Worm (Caenorhabditis elegans) whole organism, L4 larva: Measurements from ENCODE around the gene lgmn-1.

Experiments
- F37D6.2 ChIP-seq: sonication (generic microtip); optimal IDR thresholded peaks from 2 replicates; lab custom pipeline; 2016; ENCODE audit warnings: mild to moderate bottlenecking, missing genetic modification characterization, missing compliant biosample characterization
- F44E2.7 ChIP-seq: fragments of 200-800 bp; sonication (Bioruptor generic); IDR thresholded peaks from 2 replicates; pipeline ENCODE4 v2.1.2; 2022; ENCODE audit warnings: missing genetic modification characterization, missing compliant biosample characterization
- Y105C5A.15 ChIP-seq: fragments of 200-800 bp; sonication (Bioruptor generic); IDR thresholded peaks from 2 replicates; pipeline ENCODE4 v1.3.6; 2022; ENCODE audit warnings: missing genetic modification characterization, missing compliant biosample characterization
- Y48G9A.11 ChIP-seq: fragments of 200-800 bp; sonication (Bioruptor generic); IDR thresholded peaks from 2 replicates; pipeline ENCODE4 v1.3.6; 2022; ENCODE audit warnings: missing genetic modification reagents, missing genetic modification characterization, missing compliant biosample characterization
- Y5F2A.4 ChIP-seq: fragments of 200-800 bp; sonication (Bioruptor generic); optimal IDR thresholded peaks from 2 replicates; lab custom pipeline; 2018; ENCODE audit warnings: mild to moderate bottlenecking, missing genetic modification characterization, missing compliant biosample characterization
- aly-2 ChIP-seq: sonication (generic microtip); optimal IDR thresholded peaks from 2 replicates; lab custom pipeline; 2018; ENCODE audit warnings: missing biosample characterization, missing genetic modification characterization
- ama-1 ChIP-seq: fragments of 150-350 bp; optimal IDR thresholded peaks from 2 replicates; lab custom pipeline; 2014; ENCODE audit warnings: inconsistent platforms, mixed read lengths
- ceh-32 ChIP-seq: sonication (generic microtip); optimal IDR thresholded peaks from 2 replicates; lab custom pipeline; 2016; ENCODE audit warnings: mild to moderate bottlenecking, missing genetic modification characterization, missing compliant biosample characterization; ENCODE audit not compliant: poor library complexity
- ceh-82 ChIP-seq: sonication (generic microtip); optimal IDR thresholded peaks from 2 replicates; lab custom pipeline; 2017; ENCODE audit warnings: missing biosample characterization, missing genetic modification characterization
- ces-1 ChIP-seq: fragments of 150-350 bp; sonication (generic microtip); optimal IDR thresholded peaks from 4 replicates; lab custom pipeline; 2014; ENCODE audit warnings: missing biosample characterization, missing genetic modification reagents, missing genetic modification characterization
- daf-16 ChIP-seq, 3 experiments: sonication (generic microtip); optimal IDR thresholded peaks; 2 replicates each; lab custom pipeline; 2016 to 2017; ENCODE audit warnings: missing genetic modification characterization in 3 of 3, missing genetic modification reagents in 3 of 3, mild to moderate bottlenecking in 2 of 3, missing compliant biosample characterization in 2 of 3, missing biosample characterization in 1 of 3, moderate library complexity in 1 of 3
- daf-19 ChIP-seq: fragments of 200-800 bp; sonication (Bioruptor generic); conservative IDR thresholded peaks from 2 replicates; pipeline ENCODE4 v1.3.6; 2022; ENCODE audit warnings: missing genetic modification characterization, missing compliant biosample characterization
- dmd-6 ChIP-seq: fragments of 200-800 bp; sonication (Bioruptor generic); IDR thresholded peaks from 2 replicates; pipeline ENCODE4 v1.3.6; 2022; ENCODE audit warnings: missing genetic modification reagents, missing genetic modification characterization, missing compliant biosample characterization
- dmd-8 ChIP-seq: fragments of 200-800 bp; sonication (Bioruptor generic); IDR thresholded peaks from 2 replicates; pipeline ENCODE4 v1.3.6; 2022; ENCODE audit warnings: missing genetic modification characterization, missing compliant biosample characterization
- dpl-1 ChIP-seq: fragments of 150-350 bp; optimal IDR thresholded peaks from 2 replicates; lab custom pipeline; 2014; ENCODE audit warnings: missing biosample characterization, missing genetic modification reagents, missing genetic modification characterization
- egl-27 ChIP-seq: sonication (generic microtip); optimal IDR thresholded peaks from 3 replicates; lab custom pipeline; 2017; ENCODE audit warnings: missing biosample characterization, missing genetic modification reagents, missing genetic modification characterization
- hlh-11 ChIP-seq: fragments of 200-800 bp; sonication (Bioruptor generic); optimal IDR thresholded peaks from 2 replicates; lab custom pipeline; 2018; ENCODE audit warnings: mild to moderate bottlenecking, missing genetic modification characterization, missing compliant biosample characterization
- hlh-30 ChIP-seq: sonication (generic microtip); optimal IDR thresholded peaks from 2 replicates; lab custom pipeline; 2017; ENCODE audit warnings: antibody characterized with exemption, mild to moderate bottlenecking, missing genetic modification characterization, missing compliant biosample characterization; ENCODE audit not compliant: insufficient read depth
- lim-7 ChIP-seq: fragments of 200-800 bp; sonication (Bioruptor generic); IDR thresholded peaks from 2 replicates; pipeline ENCODE4 v1.3.6; 2022; ENCODE audit warnings: missing genetic modification characterization, missing compliant biosample characterization
- lin-15B ChIP-seq: fragments of 150-350 bp; sonication (generic microtip); optimal IDR thresholded peaks from 3 replicates; lab custom pipeline; 2014; ENCODE audit warnings: missing biosample characterization, missing genetic modification characterization
- lin-38 ChIP-seq: fragments of 200-800 bp; sonication (Bioruptor generic); IDR thresholded peaks from 2 replicates; pipeline ENCODE4 v1.3.6; 2022; ENCODE audit warnings: missing genetic modification reagents, missing genetic modification characterization, missing compliant biosample characterization
- lir-3 ChIP-seq: sonication (generic microtip); optimal IDR thresholded peaks from 2 replicates; lab custom pipeline; 2016; ENCODE audit warnings: mild to moderate bottlenecking, missing genetic modification characterization, missing compliant biosample characterization
- madf-5 ChIP-seq, 2 experiments: fragments of 200-800 bp; sonication (Bioruptor generic); IDR thresholded peaks; 2 replicates each; pipeline ENCODE4 v1.3.6; 2022; ENCODE audit warnings: missing compliant biosample characterization in 2 of 2, missing genetic modification characterization in 2 of 2
- mxl-3 ChIP-seq: fragments of 200-800 bp; sonication (Bioruptor generic); optimal IDR thresholded peaks from 2 replicates; lab custom pipeline; 2018; ENCODE audit warnings: mild to moderate bottlenecking, missing genetic modification characterization, missing compliant biosample characterization
- nhr-102 ChIP-seq: sonication (generic microtip); optimal IDR thresholded peaks from 2 replicates; lab custom pipeline; 2016; ENCODE audit warnings: mild to moderate bottlenecking, missing genetic modification characterization, moderate library complexity, missing compliant biosample characterization
- nhr-11 ChIP-seq: fragments of 150-350 bp; optimal IDR thresholded peaks from 2 replicates; lab custom pipeline; 2014; ENCODE audit warnings: missing biosample characterization, missing genetic modification characterization
- nhr-42 ChIP-seq: fragments of 200-800 bp; sonication (Bioruptor generic); IDR thresholded peaks from 2 replicates; pipeline ENCODE4 v1.3.6; 2022; ENCODE audit warnings: missing genetic modification characterization, missing compliant biosample characterization
- nhr-48 ChIP-seq: sonication (generic microtip); optimal IDR thresholded peaks from 2 replicates; lab custom pipeline; 2016; ENCODE audit warnings: mild to moderate bottlenecking, missing genetic modification characterization, missing compliant biosample characterization
- nhr-6 ChIP-seq: fragments of 150-350 bp; optimal IDR thresholded peaks from 2 replicates; lab custom pipeline; 2014; ENCODE audit warnings: missing biosample characterization, missing genetic modification characterization
- nhr-76 ChIP-seq: fragments of 150-350 bp; optimal IDR thresholded peaks from 2 replicates; lab custom pipeline; 2014; ENCODE audit warnings: missing biosample characterization, missing genetic modification characterization
- nhr-77 ChIP-seq: fragments of 150-350 bp; optimal IDR thresholded peaks from 2 replicates; lab custom pipeline; 2014; ENCODE audit warnings: missing biosample characterization, missing genetic modification characterization
- pha-4 ChIP-seq, 2 experiments: fragments of 150-350 bp in 1 of 2; fragments of 200-800 bp in 1 of 2; sonication (Bioruptor generic) in 1 of 2; IDR thresholded peaks in 1 of 2; optimal IDR thresholded peaks in 1 of 2; 2 replicates each; pipeline versions ENCODE4 v1.3.6 to Lab custom; 2014 to 2022; ENCODE audit warnings: missing genetic modification characterization in 2 of 2, missing genetic modification reagents in 2 of 2, missing biosample characterization in 1 of 2, missing compliant biosample characterization in 1 of 2
- pqm-1 ChIP-seq: sonication (generic microtip); optimal IDR thresholded peaks from 2 replicates; lab custom pipeline; 2017; ENCODE audit warnings: missing biosample characterization, missing genetic modification characterization
- rbr-2 ChIP-seq: sonication (generic microtip); optimal IDR thresholded peaks from 2 replicates; lab custom pipeline; 2016; ENCODE audit warnings: missing genotype, missing genetic modification characterization, missing compliant biosample characterization
- snpc-4 ChIP-seq: fragments of 150-350 bp; optimal IDR thresholded peaks from 2 replicates; lab custom pipeline; 2014; ENCODE audit warnings: missing biosample characterization, missing genetic modification characterization
- spr-1 ChIP-seq: sonication (generic microtip); optimal IDR thresholded peaks from 2 replicates; lab custom pipeline; 2016; ENCODE audit warnings: mild to moderate bottlenecking, missing genetic modification characterization, missing compliant biosample characterization
- tag-97 ChIP-seq: fragments of 200-800 bp; sonication (Bioruptor generic); IDR thresholded peaks from 2 replicates; pipeline ENCODE4 v1.3.6; 2022; ENCODE audit warnings: missing genetic modification characterization, missing compliant biosample characterization
- tra-1 ChIP-seq: fragments of 200-800 bp; sonication (Bioruptor generic); IDR thresholded peaks from 2 replicates; pipeline ENCODE4 v1.3.6; 2022; ENCODE audit warnings: missing genetic modification reagents, missing genetic modification characterization, missing compliant biosample characterization
- unc-130 ChIP-seq: sonication (generic microtip); optimal IDR thresholded peaks from 2 replicates; lab custom pipeline; 2016; ENCODE audit warnings: missing genetic modification reagents, missing genetic modification characterization, missing compliant biosample characterization
- unc-62 ChIP-seq, 3 experiments: fragments of 150-350 bp in 1 of 3; sonication (generic microtip); optimal IDR thresholded peaks in 2 of 3; peaks in 1 of 3; 1 replicate in 1 of 3; 2 replicates in 2 of 3; lab custom pipeline; 2014 to 2017; ENCODE audit warnings: missing biosample characterization in 3 of 3, missing genetic modification characterization in 3 of 3, missing genetic modification reagents in 3 of 3, missing genotype in 1 of 3
- zag-1 ChIP-seq: fragments of 150-350 bp; optimal IDR thresholded peaks from 2 replicates; lab custom pipeline; 2014; ENCODE audit warnings: missing biosample characterization, missing genetic modification characterization
- zip-2 ChIP-seq: fragments of 150-350 bp; optimal IDR thresholded peaks from 2 replicates; lab custom pipeline; 2014; ENCODE audit warnings: missing biosample characterization, missing genetic modification characterization
- ztf-11 ChIP-seq: fragments of 150-350 bp; optimal IDR thresholded peaks from 2 replicates; lab custom pipeline; 2014; ENCODE audit warnings: missing biosample characterization, missing genetic modification characterization
- ztf-7 ChIP-seq: fragments of 150-350 bp; optimal IDR thresholded peaks from 2 replicates; lab custom pipeline; 2014; ENCODE audit warnings: missing biosample characterization, missing genetic modification characterization

The lgmn-1 gene

DNA sequence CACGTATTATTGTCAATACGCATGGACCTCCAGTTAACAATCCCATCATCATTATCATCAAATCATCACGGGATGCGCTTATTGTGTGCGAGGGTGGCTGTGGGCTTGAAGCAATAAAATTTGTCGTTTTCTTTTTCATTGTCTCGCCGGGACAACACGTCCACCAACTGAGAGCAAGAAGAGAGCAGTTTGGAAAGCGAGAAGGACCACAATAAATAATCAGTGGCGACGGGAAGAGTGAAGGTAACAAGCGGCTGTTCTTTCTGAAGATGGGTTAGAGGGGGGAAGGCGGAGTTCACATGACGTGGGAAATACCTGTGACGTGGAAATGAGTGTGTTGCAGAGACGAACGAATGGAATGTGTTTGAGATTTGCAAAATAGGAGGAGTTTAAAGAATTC lies 5.9 kb downstream of the lgmn-1 start (continued):
- TF ChIP-seq unc-130 = no peak
- peak; percentile 21 for TF ChIP-seq hlh-30
- TF ChIP-seq tra-1 (GFP tag; lab: Robert Waterston, UW) = no peak
- no peak for TF ChIP-seq ces-1 (GFP tag; lab: Kevin White, UChicago)
- no peak for TF ChIP-seq F44E2.7
- TF ChIP-seq pha-4 (GFP tag; IDR thresholded peaks at IDR 0.05; lab: Robert Waterston, UW) = no peak
- no peak for TF ChIP-seq pha-4 (tag; optimal IDR thresholded peaks at IDR 0.05; lab: Kevin White, UChicago)
- TF ChIP-seq lin-15B (tag; lab: Kevin White, UChicago) = no peak
- no peak for TF ChIP-seq lim-7 (GFP tag; lab: Robert Waterston, UW)
- no peak for TF ChIP-seq ztf-7 (tag; lab: Kevin White, UChicago)
- no peak for TF ChIP-seq pqm-1 (tag; lab: Kevin White, UChicago)
- TF ChIP-seq nhr-48 (tag; lab: Kevin White, UChicago) = no peak
- TF ChIP-seq ceh-32 (tag; lab: Kevin White, UChicago) = no peak
- no peak for TF ChIP-seq spr-1 (tag; lab: Kevin White, UChicago)

DNA sequence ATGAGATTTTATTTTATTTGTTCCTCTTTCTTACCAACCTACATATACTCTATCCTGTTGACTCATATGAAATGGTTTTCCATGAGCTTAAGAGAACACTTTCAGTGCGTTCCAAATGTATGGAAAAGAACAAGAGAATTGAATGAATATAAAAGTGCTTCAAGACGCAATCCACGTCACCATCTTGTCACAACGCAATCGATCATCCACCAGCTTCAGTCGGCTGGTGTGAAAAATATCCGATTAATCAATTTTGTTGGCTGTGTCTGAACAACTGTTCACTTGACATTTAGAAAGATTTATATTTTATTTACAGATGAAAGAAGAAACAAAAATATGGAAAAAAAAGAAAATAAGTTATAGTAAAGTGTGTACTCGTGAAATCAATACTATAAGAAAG lies 10.5 kb downstream of the lgmn-1 start:
- TF ChIP-seq unc-62 (GFP tag; optimal IDR thresholded peaks at IDR 0.05 in 1 of 2; lab: Kevin White, UChicago) = peak in 1 of 2 experiments; percentile 82
- TF ChIP-seq unc-62 (tag; optimal IDR thresholded peaks at IDR 0.05; lab: Kevin White, UChicago) = no peak
- peak; percentile 5 for TF ChIP-seq hlh-11 (tag; lab: Kevin White, UChicago)
- no peak for TF ChIP-seq pha-4 (GFP tag; IDR thresholded peaks at IDR 0.05; lab: Robert Waterston, UW)
- no peak for TF ChIP-seq pha-4 (tag; optimal IDR thresholded peaks at IDR 0.05; lab: Kevin White, UChicago)
- TF ChIP-seq daf-16 (GFP tag; optimal IDR thresholded peaks at IDR 0.05; lab: Kevin White, UChicago) = peak in 1 of 2 experiments; percentile 89
- TF ChIP-seq daf-16 (tag; optimal IDR thresholded peaks at IDR 0.05; lab: Kevin White, UChicago) = no peak

DNA sequence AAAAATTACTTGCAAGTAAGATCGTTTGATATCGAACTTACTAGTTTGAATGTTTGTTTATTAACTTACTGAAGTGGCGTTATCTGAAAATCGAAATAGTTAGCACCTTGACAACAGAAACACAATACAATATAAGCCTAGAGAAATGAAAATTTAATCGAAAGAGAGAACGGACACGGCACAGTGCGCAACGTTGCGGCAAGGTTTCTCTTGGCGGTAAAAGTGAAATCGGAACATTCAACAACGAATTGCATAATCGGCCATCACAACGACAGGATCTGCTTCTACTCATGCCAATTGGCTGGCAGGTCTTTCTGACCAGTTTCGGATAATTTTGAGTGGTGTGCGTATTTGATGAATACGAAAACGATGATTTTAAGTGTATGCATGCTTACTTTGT lies 12.7 kb downstream of the lgmn-1 start, which contains the start of gene dyf-4:
Gene dyf-4 (minus strand): TSS at position 213 of the 400 bp plus-strand sequence.
- TF ChIP-seq rbr-2 (no peak), Y105C5A.15 (GFP tag; lab: Robert Waterston, UW) (no peak), aly-2 (tag; lab: Kevin White, UChicago) (no peak), ztf-7 (tag; lab: Kevin White, UChicago) (no peak), tag-97 (no peak), ama-1 (no peak), daf-19 (GFP tag; lab: Robert Waterston, UW) (no peak), zag-1 (tag; lab: Kevin White, UChicago) (no peak), ztf-11 (no peak), ceh-32 (tag; lab: Kevin White, UChicago) (no peak)

DNA sequence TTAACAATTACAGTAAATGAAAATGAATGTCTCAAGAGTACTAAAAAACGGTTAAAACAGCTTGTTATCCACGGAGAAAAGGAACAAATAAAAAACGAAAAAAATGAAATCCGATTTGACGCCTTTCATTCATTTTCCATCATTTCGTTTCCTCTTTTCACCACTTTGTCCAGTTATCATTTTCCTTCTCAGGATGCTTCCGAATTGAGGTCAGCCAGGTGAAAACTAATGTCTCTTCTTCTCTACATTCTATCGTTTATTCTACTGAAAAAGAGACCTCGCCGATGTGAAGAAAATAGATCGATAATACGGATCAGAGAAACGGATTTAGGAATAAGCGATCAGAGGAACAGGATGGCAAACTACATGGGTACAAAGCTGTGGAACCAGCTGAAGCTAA lies 13.3 kb downstream of the lgmn-1 start:
- no peak for TF ChIP-seq nhr-42 (GFP tag; lab: Robert Waterston, UW)
- no peak for TF ChIP-seq zip-2 (tag; lab: Kevin White, UChicago)
- no peak for TF ChIP-seq Y48G9A.11 (GFP tag; lab: Robert Waterston, UW)
- TF ChIP-seq nhr-102 (tag; lab: Kevin White, UChicago) = no peak
- TF ChIP-seq ceh-82 (tag; lab: Kevin White, UChicago) = no peak
- TF ChIP-seq nhr-76 (tag; lab: Kevin White, UChicago) = no peak
- no peak for TF ChIP-seq F37D6.2 (tag; lab: Kevin White, UChicago)
- no peak for TF ChIP-seq Y105C5A.15 (GFP tag; lab: Robert Waterston, UW)
- no peak for TF ChIP-seq pqm-1 (tag; lab: Kevin White, UChicago)
- no peak for TF ChIP-seq snpc-4 (tag; lab: Kevin White, UChicago)
- TF ChIP-seq, all 104 proteins: peak for 0

DNA sequence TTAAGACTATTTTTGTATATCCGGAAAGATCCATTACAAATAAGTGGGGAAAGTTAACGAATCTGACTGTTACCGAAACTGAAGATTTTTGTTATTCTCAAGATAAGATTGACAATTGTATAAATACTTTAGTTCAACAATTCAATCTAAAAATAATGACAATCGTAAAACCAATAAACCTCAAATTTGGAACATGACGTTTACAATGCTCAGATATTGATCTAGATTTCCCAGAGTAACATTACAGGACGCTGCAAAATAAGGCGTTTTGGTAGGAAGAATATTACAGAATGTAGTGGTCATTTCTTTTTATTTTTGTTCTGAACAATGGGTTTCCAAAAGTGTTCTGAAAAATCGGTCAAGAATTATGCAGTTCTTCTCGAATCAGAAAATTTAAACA lies 13.9 kb downstream of the lgmn-1 start, which contains the start of gene F45D3.1:
Gene F45D3.1 (plus strand): TSS at position 301 of the 400 bp plus-strand sequence.
- TF ChIP-seq lin-38 (GFP tag; lab: Robert Waterston, UW) = no peak
- TF ChIP-seq dmd-6 (GFP tag; lab: Robert Waterston, UW) = no peak
- no peak for TF ChIP-seq mxl-3 (GFP tag; lab: Kevin White, UChicago)
- TF ChIP-seq dpl-1 = no peak
- TF ChIP-seq nhr-6 = no peak
- TF ChIP-seq lir-3 = no peak
- TF ChIP-seq egl-27 = no peak
- no peak for TF ChIP-seq madf-5 (GFP tag; IDR thresholded peaks at IDR 0.05; lab: Robert Waterston, UW)
- TF ChIP-seq nhr-11 = no peak
- TF ChIP-seq Y5F2A.4 = no peak
- TF ChIP-seq unc-62 (GFP tag; optimal IDR thresholded peaks at IDR 0.05 in 1 of 2; lab: Kevin White, UChicago) = no peak
- no peak for TF ChIP-seq unc-62 (tag; optimal IDR thresholded peaks at IDR 0.05; lab: Kevin White, UChicago)
- TF ChIP-seq dmd-8 (GFP tag; lab: Robert Waterston, UW) = no peak
- no peak for TF ChIP-seq nhr-102 (tag; lab: Kevin White, UChicago)
- no peak for TF ChIP-seq nhr-77 (tag; lab: Kevin White, UChicago)
- no peak for TF ChIP-seq rbr-2
